Worm (Caenorhabditis elegans) whole organism, L4 larva: Measurements from ENCODE around the gene F08F8.6.

Experiments used
- F37D6.2 ChIP-seq: sonication (generic microtip); optimal IDR thresholded peaks from 2 replicates; lab custom pipeline; 2016; ENCODE audit warnings: mild to moderate bottlenecking, missing genetic modification characterization, missing compliant biosample characterization
- T20F7.1 ChIP-seq: fragments of 200-800 bp; sonication (Bioruptor generic); optimal IDR thresholded peaks from 2 replicates; lab custom pipeline; 2018; ENCODE audit warnings: mild to moderate bottlenecking, missing genetic modification characterization, missing compliant biosample characterization
- T26A8.4 ChIP-seq: fragments of 200-800 bp; sonication (Bioruptor generic); IDR thresholded peaks from 2 replicates; pipeline ENCODE4 v1.3.6; 2022; ENCODE audit warnings: missing genetic modification characterization, missing compliant biosample characterization
- Y75B8A.6 ChIP-seq: fragments of 200-800 bp; sonication (Bioruptor generic); IDR thresholded peaks from 2 replicates; pipeline ENCODE4 v1.3.6; 2022; ENCODE audit warnings: missing genetic modification reagents, missing genetic modification characterization, missing compliant biosample characterization
- ZK337.2 ChIP-seq: fragments of 200-800 bp; sonication (Bioruptor generic); IDR thresholded peaks from 2 replicates; pipeline ENCODE4 v1.3.6; 2022; ENCODE audit warnings: missing genetic modification reagents, missing genetic modification characterization, missing compliant biosample characterization
- ZK546.5 ChIP-seq, 2 experiments: sonication (generic microtip); optimal IDR thresholded peaks; 2 replicates each; lab custom pipeline; 2017; ENCODE audit warnings: missing biosample characterization in 2 of 2, missing genetic modification characterization in 2 of 2
- aha-1 ChIP-seq: fragments of 150-350 bp; peaks from one replicate; lab custom pipeline; 2014; ENCODE audit warnings: missing biosample characterization, missing genetic modification characterization
- arid-1 ChIP-seq: fragments of 200-800 bp; sonication (Bioruptor generic); conservative IDR thresholded peaks from 2 replicates; pipeline ENCODE4 v1.3.6; 2022; ENCODE audit warnings: missing genetic modification reagents, missing genetic modification characterization, missing compliant biosample characterization
- ceh-62 ChIP-seq: sonication (generic microtip); optimal IDR thresholded peaks from 2 replicates; lab custom pipeline; 2017; ENCODE audit warnings: missing biosample characterization, missing genetic modification characterization
- ces-1 ChIP-seq: fragments of 150-350 bp; sonication (generic microtip); optimal IDR thresholded peaks from 4 replicates; lab custom pipeline; 2014; ENCODE audit warnings: missing biosample characterization, missing genetic modification reagents, missing genetic modification characterization
- daf-8 ChIP-seq: fragments of 200-800 bp; sonication (Bioruptor generic); IDR thresholded peaks from 2 replicates; pipeline ENCODE4 v1.3.6; 2022; ENCODE audit warnings: missing genetic modification characterization, missing compliant biosample characterization
- dpl-1 ChIP-seq: fragments of 150-350 bp; optimal IDR thresholded peaks from 2 replicates; lab custom pipeline; 2014; ENCODE audit warnings: missing biosample characterization, missing genetic modification reagents, missing genetic modification characterization
- dve-1 ChIP-seq: sonication (generic microtip); optimal IDR thresholded peaks from 2 replicates; lab custom pipeline; 2017; ENCODE audit warnings: antibody characterized with exemption, mild to moderate bottlenecking, missing genetic modification characterization, missing compliant biosample characterization; ENCODE audit not compliant: insufficient read depth
- egl-27 ChIP-seq: sonication (generic microtip); optimal IDR thresholded peaks from 3 replicates; lab custom pipeline; 2017; ENCODE audit warnings: missing biosample characterization, missing genetic modification reagents, missing genetic modification characterization
- fos-1 ChIP-seq: fragments of 150-350 bp; optimal IDR thresholded peaks from 2 replicates; lab custom pipeline; 2014; ENCODE audit warnings: missing biosample characterization, missing genetic modification characterization
- hlh-30 ChIP-seq: sonication (generic microtip); optimal IDR thresholded peaks from 2 replicates; lab custom pipeline; 2017; ENCODE audit warnings: antibody characterized with exemption, mild to moderate bottlenecking, missing genetic modification characterization, missing compliant biosample characterization; ENCODE audit not compliant: insufficient read depth
- hmg-1.1 ChIP-seq: fragments of 200-800 bp; sonication (Bioruptor generic); IDR thresholded peaks from 2 replicates; pipeline ENCODE4 v1.3.6; 2022; ENCODE audit warnings: missing genetic modification reagents, missing genetic modification characterization, missing compliant biosample characterization
- lin-13 ChIP-seq: fragments of 150-350 bp; optimal IDR thresholded peaks from 2 replicates; lab custom pipeline; 2014; ENCODE audit warnings: missing biosample characterization, missing genetic modification reagents, missing genetic modification characterization
- lin-29 ChIP-seq: fragments of 200-800 bp; sonication (Bioruptor generic); IDR thresholded peaks from 2 replicates; pipeline ENCODE4 v1.3.6; 2022; ENCODE audit warnings: missing genetic modification reagents, missing genetic modification characterization, missing compliant biosample characterization
- lir-3 ChIP-seq: sonication (generic microtip); optimal IDR thresholded peaks from 2 replicates; lab custom pipeline; 2016; ENCODE audit warnings: mild to moderate bottlenecking, missing genetic modification characterization, missing compliant biosample characterization
- lsy-2 ChIP-seq, 2 experiments: fragments of 150-350 bp in 1 of 2; sonication (generic microtip) in 1 of 2; optimal IDR thresholded peaks; 2 replicates each; lab custom pipeline; 2014 to 2017; ENCODE audit warnings: missing biosample characterization in 2 of 2, missing genetic modification characterization in 2 of 2
- madf-5 ChIP-seq, 2 experiments: fragments of 200-800 bp; sonication (Bioruptor generic); IDR thresholded peaks; 2 replicates each; pipeline ENCODE4 v1.3.6; 2022; ENCODE audit warnings: missing compliant biosample characterization in 2 of 2, missing genetic modification characterization in 2 of 2
- mdl-1 ChIP-seq, 2 experiments: fragments of 150-350 bp in 1 of 2; sonication (generic microtip) in 1 of 2; optimal IDR thresholded peaks; 2 replicates each; lab custom pipeline; 2014 to 2017; ENCODE audit warnings: missing biosample characterization in 2 of 2, missing genetic modification characterization in 2 of 2
- mep-1 ChIP-seq: fragments of 150-350 bp; sonication (generic microtip); optimal IDR thresholded peaks from 3 replicates; lab custom pipeline; 2014; ENCODE audit warnings: missing biosample characterization, missing genetic modification characterization
- mes-2 ChIP-seq: sonication (generic microtip); optimal IDR thresholded peaks from 2 replicates; lab custom pipeline; 2016; ENCODE audit warnings: missing genotype, mild to moderate bottlenecking, missing genetic modification characterization, missing compliant biosample characterization; ENCODE audit not compliant: poor library complexity, severe bottlenecking
- nhr-11 ChIP-seq: fragments of 150-350 bp; optimal IDR thresholded peaks from 2 replicates; lab custom pipeline; 2014; ENCODE audit warnings: missing biosample characterization, missing genetic modification characterization
- nhr-41 ChIP-seq: fragments of 200-800 bp; sonication (Bioruptor generic); IDR thresholded peaks from 2 replicates; pipeline ENCODE4 v1.3.6; 2022; ENCODE audit warnings: missing genetic modification reagents, missing genetic modification characterization, missing compliant biosample characterization
- nhr-76 ChIP-seq: fragments of 150-350 bp; optimal IDR thresholded peaks from 2 replicates; lab custom pipeline; 2014; ENCODE audit warnings: missing biosample characterization, missing genetic modification characterization
- php-3 ChIP-seq: fragments of 200-800 bp; sonication (Bioruptor generic); IDR thresholded peaks from 2 replicates; pipeline ENCODE4 v1.3.6; 2022; ENCODE audit warnings: missing genetic modification reagents, missing genetic modification characterization, missing compliant biosample characterization
- rbr-2 ChIP-seq: sonication (generic microtip); optimal IDR thresholded peaks from 2 replicates; lab custom pipeline; 2016; ENCODE audit warnings: missing genotype, missing genetic modification characterization, missing compliant biosample characterization
- set-16 ChIP-seq: fragments of 200-800 bp; sonication (Bioruptor generic); IDR thresholded peaks from 2 replicates; pipeline ENCODE4 v1.3.6; 2022; ENCODE audit warnings: missing genetic modification reagents, missing genetic modification characterization, missing compliant biosample characterization
- snpc-1.2 ChIP-seq: fragments of 200-800 bp; sonication (Bioruptor generic); IDR thresholded peaks from 2 replicates; pipeline ENCODE4 v1.3.6; 2022; ENCODE audit warnings: missing genetic modification reagents, missing genetic modification characterization, missing compliant biosample characterization
- spr-3 ChIP-seq: fragments of 200-800 bp; sonication (Bioruptor generic); optimal IDR thresholded peaks from 2 replicates; lab custom pipeline; 2018; ENCODE audit warnings: mild to moderate bottlenecking, missing genetic modification characterization, missing compliant biosample characterization
- tag-97 ChIP-seq: fragments of 200-800 bp; sonication (Bioruptor generic); IDR thresholded peaks from 2 replicates; pipeline ENCODE4 v1.3.6; 2022; ENCODE audit warnings: missing genetic modification characterization, missing compliant biosample characterization
- unc-130 ChIP-seq: sonication (generic microtip); optimal IDR thresholded peaks from 2 replicates; lab custom pipeline; 2016; ENCODE audit warnings: missing genetic modification reagents, missing genetic modification characterization, missing compliant biosample characterization
- unc-62 ChIP-seq, 3 experiments: fragments of 150-350 bp in 1 of 3; sonication (generic microtip); optimal IDR thresholded peaks in 2 of 3; peaks in 1 of 3; 1 replicate in 1 of 3; 2 replicates in 2 of 3; lab custom pipeline; 2014 to 2017; ENCODE audit warnings: missing biosample characterization in 3 of 3, missing genetic modification characterization in 3 of 3, missing genetic modification reagents in 3 of 3, missing genotype in 1 of 3
- zag-1 ChIP-seq: fragments of 150-350 bp; optimal IDR thresholded peaks from 2 replicates; lab custom pipeline; 2014; ENCODE audit warnings: missing biosample characterization, missing genetic modification characterization
- zfp-2 ChIP-seq: sonication (generic microtip); optimal IDR thresholded peaks from 2 replicates; lab custom pipeline; 2016; ENCODE audit warnings: mild to moderate bottlenecking, missing genetic modification characterization, missing compliant biosample characterization
- zip-2 ChIP-seq: fragments of 150-350 bp; optimal IDR thresholded peaks from 2 replicates; lab custom pipeline; 2014; ENCODE audit warnings: missing biosample characterization, missing genetic modification characterization

Gene F08F8.6

DNA sequence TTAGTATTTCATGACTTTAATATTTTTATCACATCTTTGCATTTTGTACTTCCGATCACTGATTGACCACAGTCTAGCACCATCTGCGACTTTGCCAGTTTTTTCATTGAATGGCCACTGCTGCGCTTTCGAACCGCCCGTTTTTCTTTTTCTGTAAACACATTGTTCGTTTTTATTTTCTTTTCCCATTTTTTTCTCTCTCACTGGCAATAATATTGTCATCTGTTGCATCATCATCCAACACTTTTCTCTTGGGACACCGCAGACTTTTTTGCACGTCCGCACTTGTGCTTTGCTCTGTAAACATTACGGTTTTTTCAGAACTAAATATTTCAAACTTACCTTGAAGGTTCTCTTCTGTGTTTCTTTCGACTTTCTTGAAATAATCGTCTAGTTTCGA lies 15.1 kb downstream of the F08F8.6 start (continued):
- TF ChIP-seq egl-27 (tag; lab: Kevin White, UChicago) (no peak), ZK337.2 (no peak), ces-1 (GFP tag; lab: Kevin White, UChicago) (no peak), T26A8.4 (GFP tag; lab: Robert Waterston, UW) (no peak), arid-1 (GFP tag; lab: Robert Waterston, UW) (no peak), zfp-2 (tag; lab: Kevin White, UChicago) (no peak), fos-1 (no peak), snpc-1.2 (no peak), zag-1 (tag; lab: Kevin White, UChicago) (no peak), lin-13 (peak; percentile 32), nhr-76 (tag; lab: Kevin White, UChicago) (no peak), nhr-11 (tag; lab: Kevin White, UChicago) (peak; percentile 12), spr-3 (GFP tag; lab: Kevin White, UChicago) (no peak), set-16 (no peak), zip-2 (no peak), hmg-1.1 (GFP tag; lab: Robert Waterston, UW) (no peak)

DNA sequence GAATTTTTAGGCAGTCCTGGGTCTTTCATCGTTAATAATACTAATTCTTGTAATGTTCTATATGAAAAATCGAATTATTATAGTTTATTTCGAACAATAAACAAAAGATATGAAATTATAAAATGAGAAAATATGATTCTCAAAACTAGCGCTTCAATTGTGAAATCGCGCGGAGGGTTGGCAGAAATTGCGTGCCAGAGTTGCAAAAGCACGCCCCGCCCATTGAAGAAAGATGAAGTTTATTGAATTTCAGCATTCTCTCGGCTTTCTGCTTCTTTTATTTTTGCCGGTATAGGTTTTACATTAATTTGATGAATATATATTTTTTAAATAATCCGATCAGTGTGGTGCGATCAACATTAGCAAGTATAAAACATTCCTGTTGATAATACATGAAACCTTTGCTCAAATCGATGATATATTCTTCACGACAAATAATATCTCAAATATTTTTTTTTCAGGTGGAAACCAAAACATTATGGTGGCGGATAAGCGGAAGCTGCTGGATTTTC lies 15.6 kb downstream of the F08F8.6 start, which contains the start of the genes eco-1 and hmgr-1:
eco-1 (minus strand) TSS at position 59 of the 512 bp plus-strand sequence.
hmgr-1 (plus strand) TSS at position 462 of the 512 bp plus-strand sequence.
- TF ChIP-seq unc-130 (no peak), nhr-41 (GFP tag; lab: Robert Waterston, UW) (no peak), mes-2 (tag; lab: Kevin White, UChicago) (peak; percentile 86), hlh-30 (tag; lab: Kevin White, UChicago) (no peak), arid-1 (GFP tag; lab: Robert Waterston, UW) (0 out of 2 replicates have a peak, but pooled peaks have one; percentile 30), T20F7.1 (GFP tag; lab: Kevin White, UChicago) (no peak), lsy-2 (tag; optimal IDR thresholded peaks at IDR 0.05; lab: Kevin White, UChicago) (peak in 1 of 2 experiments; percentile 40), dpl-1 (GFP tag; lab: Kevin White, UChicago) (peak; percentile 73)

DNA sequence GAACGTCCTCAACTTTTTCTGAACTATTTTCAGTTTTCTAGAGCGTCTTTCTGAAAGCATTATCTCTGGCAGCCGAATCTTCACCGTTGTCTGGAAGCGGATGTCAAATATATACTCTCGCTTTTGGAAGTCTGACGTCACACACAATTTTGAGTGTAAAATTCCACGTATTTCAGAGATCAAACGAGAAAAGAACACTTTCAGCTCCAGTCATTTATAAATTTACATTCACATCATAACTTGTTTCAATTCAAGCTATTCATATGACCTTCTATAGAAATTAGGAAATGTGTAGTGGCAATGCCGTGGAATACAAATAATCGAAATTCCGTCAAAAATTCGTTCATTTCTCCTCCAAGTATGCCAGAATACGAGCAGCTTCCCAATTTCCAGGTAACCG lies 22.1 kb downstream of the F08F8.6 start, which contains the start of gene F08F8.11:
F08F8.11 (plus strand) TSS at position 301 of the 400 bp plus-strand sequence.
- TF ChIP-seq fos-1 (no peak), aha-1 (peak; percentile 84)

- TF ChIP-seq nhr-41 (GFP tag; lab: Robert Waterston, UW) (no peak), lin-13 (no peak), rbr-2 (no peak), lsy-2 (tag; optimal IDR thresholded peaks at IDR 0.05; lab: Kevin White, UChicago) (no peak), unc-62 (GFP tag; optimal IDR thresholded peaks at IDR 0.05 in 1 of 2; lab: Kevin White, UChicago) (no peak), unc-62 (tag; optimal IDR thresholded peaks at IDR 0.05; lab: Kevin White, UChicago) (no peak), snpc-1.2 (no peak), F37D6.2 (tag; lab: Kevin White, UChicago) (no peak), spr-3 (GFP tag; lab: Kevin White, UChicago) (no peak), tag-97 (no peak), ZK546.5 (tag; optimal IDR thresholded peaks at IDR 0.05; lab: Kevin White, UChicago) (no peak), T20F7.1 (GFP tag; lab: Kevin White, UChicago) (no peak), zfp-2 (tag; lab: Kevin White, UChicago) (no peak), egl-27 (tag; lab: Kevin White, UChicago) (no peak)
Measured at ce11 chrIII:7367012-7367760, 23.7 kb downstream of the F08F8.6 start, which contains the start of the genes T20B12.5 and T20B12.4. T20B12.5 (minus strand) TSS chrIII:7367112. T20B12.4 (plus strand) TSS chrIII:7367710.

ce11 chrIII:7369394-7370024 lies 26.0 kb downstream of the F08F8.6 start:
- TF ChIP-seq php-3 (GFP tag; lab: Robert Waterston, UW) (no peak), ceh-62 (tag; lab: Kevin White, UChicago) (no peak), lir-3 (tag; lab: Kevin White, UChicago) (no peak), zip-2 (no peak), dve-1 (tag; lab: Kevin White, UChicago) (peak; percentile 1), hmg-1.1 (GFP tag; lab: Robert Waterston, UW) (no peak), mep-1 (tag; lab: Kevin White, UChicago) (peak; percentile 90), daf-8 (GFP tag; lab: Robert Waterston, UW) (no peak), Y75B8A.6 (GFP tag; lab: Robert Waterston, UW) (0 out of 2 replicates have a peak, but pooled peaks have one; percentile 51), madf-5 (GFP tag; IDR thresholded peaks at IDR 0.05; lab: Robert Waterston, UW) (no peak), mdl-1 (tag; optimal IDR thresholded peaks at IDR 0.05; lab: Kevin White, UChicago) (no peak), nhr-41 (GFP tag; lab: Robert Waterston, UW) (no peak), set-16 (no peak), fos-1 (no peak), lsy-2 (tag; optimal IDR thresholded peaks at IDR 0.05; lab: Kevin White, UChicago) (peak in 1 of 2 experiments; percentile 53), lin-29 (GFP tag; lab: Robert Waterston, UW) (no peak)
